Fruit fly (Drosophila melanogaster) whole organism, embryonic: ENCODE measurements around the gene Pino.

Experiments
- Adf1 ChIP-seq: fragments of 200-800 bp; sonication (Bioruptor generic); IDR thresholded peaks from 2 replicates; pipeline ENCODE4 v1.3.6; 2022; ENCODE audit warnings: missing biosample characterization, missing genetic modification characterization
- CG1024 ChIP-seq: fragments of 200-800 bp; sonication (Bioruptor generic); IDR thresholded peaks from 2 replicates; pipeline ENCODE4 v1.3.6; 2022; ENCODE audit warnings: missing biosample characterization, missing genetic modification characterization
- CG10565 ChIP-seq: fragments of 200-800 bp; sonication (Bioruptor generic); optimal IDR thresholded peaks from 3 replicates; lab custom pipeline; 2016; ENCODE audit warnings: missing biosample characterization, mild to moderate bottlenecking, missing genetic modification characterization
- CG11456 ChIP-seq: fragments of 200-800 bp; sonication (Bioruptor generic); IDR thresholded peaks from 3 replicates; pipeline ENCODE4 v1.3.6; 2022; ENCODE audit warnings: missing biosample characterization, missing genetic modification characterization
- CG12155 ChIP-seq: fragments of 200-800 bp; sonication (Bioruptor generic); optimal IDR thresholded peaks from 3 replicates; lab custom pipeline; 2016; ENCODE audit warnings: missing biosample characterization, missing genetic modification characterization
- CG12391 ChIP-seq: fragments of 200-800 bp; sonication (Bioruptor generic); optimal IDR thresholded peaks from 3 replicates; lab custom pipeline; 2018; ENCODE audit warnings: missing biosample characterization, mild to moderate bottlenecking, missing genetic modification characterization, moderate library complexity
- CG14014 ChIP-seq: fragments of 200-800 bp; sonication (Bioruptor generic); IDR thresholded peaks from 2 replicates; pipeline ENCODE4 v1.3.6; 2022; ENCODE audit warnings: missing biosample characterization, missing genetic modification characterization
- CG14050 ChIP-seq: fragments of 200-800 bp; sonication (Bioruptor generic); IDR thresholded peaks from 3 replicates; pipeline ENCODE4 v1.3.6; 2022; ENCODE audit warnings: missing biosample characterization, missing genetic modification characterization
- CG14710 ChIP-seq: fragments of 200-800 bp; sonication (Bioruptor generic); optimal IDR thresholded peaks from 3 replicates; lab custom pipeline; 2019; ENCODE audit warnings: missing biosample characterization, mild to moderate bottlenecking, missing genetic modification characterization, moderate library complexity
- CG15514 ChIP-seq: fragments of 200-800 bp; sonication (Bioruptor generic); optimal IDR thresholded peaks from 3 replicates; lab custom pipeline; 2017; ENCODE audit warnings: missing biosample characterization, missing genetic modification characterization, mild to moderate bottlenecking, moderate library complexity, missing genetic modification reagents
- CG15696 ChIP-seq: fragments of 200-800 bp; sonication (Bioruptor generic); optimal IDR thresholded peaks from 2 replicates; lab custom pipeline; 2019; ENCODE audit warnings: missing biosample characterization, mild to moderate bottlenecking, missing genetic modification characterization, moderate library complexity
- CG1603 ChIP-seq: fragments of 200-800 bp; sonication (Bioruptor generic); optimal IDR thresholded peaks from 2 replicates; lab custom pipeline; 2019; ENCODE audit warnings: missing biosample characterization, mild to moderate bottlenecking, missing genetic modification characterization, moderate library complexity
- CG1647 ChIP-seq: fragments of 200-800 bp; sonication (Bioruptor generic); optimal IDR thresholded peaks from 3 replicates; lab custom pipeline; 2016; ENCODE audit warnings: missing biosample characterization, missing genetic modification characterization
- CG17568 ChIP-seq: fragments of 200-800 bp; sonication (Bioruptor generic); optimal IDR thresholded peaks from 2 replicates; lab custom pipeline; 2018; ENCODE audit warnings: missing biosample characterization, mild to moderate bottlenecking, missing genetic modification characterization, moderate library complexity
- CG34376 ChIP-seq: fragments of 200-800 bp; sonication (Bioruptor generic); optimal IDR thresholded peaks from 2 replicates; lab custom pipeline; 2018; ENCODE audit warnings: missing biosample characterization, mild to moderate bottlenecking, missing genetic modification characterization
- CG34422 ChIP-seq: fragments of 200-800 bp; sonication (Bioruptor generic); IDR thresholded peaks from 3 replicates; pipeline ENCODE4 v1.3.6; 2022; ENCODE audit warnings: missing biosample characterization, missing genetic modification characterization
- CG6689 ChIP-seq: fragments of 200-800 bp; sonication (Bioruptor generic); IDR thresholded peaks from 2 replicates; pipeline ENCODE4 v1.3.6; 2022; ENCODE audit warnings: missing biosample characterization, missing genetic modification characterization
- CkIIα-i1 ChIP-seq: fragments of 200-800 bp; sonication (Bioruptor generic); IDR thresholded peaks from 2 replicates; pipeline ENCODE4 v1.3.6; 2022; ENCODE audit warnings: missing biosample characterization, missing genetic modification characterization
- D19A ChIP-seq: fragments of 200-800 bp; optimal IDR thresholded peaks from 3 replicates; lab custom pipeline; 2019; ENCODE audit warnings: missing biosample characterization, mild to moderate bottlenecking, missing genetic modification characterization, moderate library complexity
- Doc2 ChIP-seq: fragments of 200-800 bp; sonication (Bioruptor generic); IDR thresholded peaks from 2 replicates; pipeline ENCODE4 v1.3.6; 2022; ENCODE audit warnings: missing biosample characterization, missing genetic modification characterization
- Elba2 ChIP-seq: fragments of 200-800 bp; sonication (Bioruptor generic); optimal IDR thresholded peaks from 3 replicates; lab custom pipeline; 2016; ENCODE audit warnings: missing biosample characterization, missing genetic modification characterization
- Hsf ChIP-seq: fragments of 200-800 bp; sonication (Bioruptor generic); optimal IDR thresholded peaks from 3 replicates; lab custom pipeline; 2016; ENCODE audit warnings: missing biosample characterization, missing genetic modification characterization
- Jarid2 ChIP-seq: fragments of 200-800 bp; sonication (Bioruptor generic); optimal IDR thresholded peaks from 3 replicates; lab custom pipeline; 2017; ENCODE audit warnings: mild to moderate bottlenecking, missing biosample characterization, missing genetic modification reagents, missing genetic modification characterization
- NFAT ChIP-seq: fragments of 200-800 bp; sonication (Bioruptor generic); IDR thresholded peaks from 2 replicates; pipeline ENCODE4 v1.3.6; 2022; ENCODE audit warnings: missing biosample characterization, missing genetic modification characterization
- Optix ChIP-seq: fragments of 200-800 bp; sonication (Bioruptor generic); IDR thresholded peaks from 3 replicates; pipeline ENCODE4 v1.3.6; 2022; ENCODE audit warnings: missing biosample characterization, missing genetic modification characterization
- PHDP ChIP-seq: fragments of 200-800 bp; sonication (Bioruptor generic); optimal IDR thresholded peaks from 3 replicates; lab custom pipeline; 2018; ENCODE audit warnings: missing biosample characterization, mild to moderate bottlenecking, missing genetic modification characterization, moderate library complexity
- Spps ChIP-seq: fragments of 200-800 bp; sonication (Bioruptor generic); optimal IDR thresholded peaks from 2 replicates; lab custom pipeline; 2018; ENCODE audit warnings: missing biosample characterization, mild to moderate bottlenecking, missing genetic modification characterization
- cg ChIP-seq: fragments of 200-800 bp; sonication (Bioruptor generic); optimal IDR thresholded peaks from 3 replicates; lab custom pipeline; 2019; ENCODE audit warnings: missing biosample characterization, mild to moderate bottlenecking, missing genetic modification characterization, moderate library complexity
- chinmo ChIP-seq: fragments of 200-800 bp; sonication (Bioruptor generic); IDR thresholded peaks from 4 replicates; pipeline ENCODE4 v1.3.6; 2022; ENCODE audit warnings: missing biosample characterization, missing genetic modification characterization; ENCODE audit not compliant: partially characterized antibody
- crc ChIP-seq: fragments of 200-800 bp; sonication (Bioruptor generic); optimal IDR thresholded peaks from 2 replicates; lab custom pipeline; 2016; ENCODE audit warnings: missing biosample characterization, missing genetic modification characterization
- crp ChIP-seq, 2 experiments: fragments of 200-800 bp; sonication (Bioruptor generic); optimal IDR thresholded peaks; 2 replicates in 1 of 2; 3 replicates in 1 of 2; lab custom pipeline; 2017; ENCODE audit warnings: missing biosample characterization in 2 of 2, missing genetic modification characterization in 2 of 2, mild to moderate bottlenecking in 1 of 2, moderate library complexity in 1 of 2
- dpn ChIP-seq, 2 experiments: fragments of 200-800 bp; sonication (Bioruptor generic); optimal IDR thresholded peaks; 3 replicates each; lab custom pipeline; 2016; ENCODE audit warnings: missing biosample characterization in 2 of 2, missing genetic modification characterization in 2 of 2
- fd3F ChIP-seq: fragments of 200-800 bp; sonication (Bioruptor generic); optimal IDR thresholded peaks from 2 replicates; lab custom pipeline; 2018; ENCODE audit warnings: missing biosample characterization, mild to moderate bottlenecking, missing genetic modification characterization, moderate library complexity
- fd96Cb ChIP-seq: fragments of 200-800 bp; sonication (Bioruptor generic); optimal IDR thresholded peaks from 2 replicates; lab custom pipeline; 2018; ENCODE audit warnings: missing biosample characterization, mild to moderate bottlenecking, missing genetic modification characterization, moderate library complexity
- ftz-f1 ChIP-seq: fragments of 200-800 bp; sonication (Bioruptor generic); optimal IDR thresholded peaks from 2 replicates; lab custom pipeline; 2016; ENCODE audit warnings: missing biosample characterization, missing genetic modification characterization
- gcm ChIP-seq: fragments of 200-800 bp; sonication (Bioruptor generic); optimal IDR thresholded peaks from 2 replicates; lab custom pipeline; 2019; ENCODE audit warnings: missing biosample characterization, mild to moderate bottlenecking, missing genetic modification characterization, moderate library complexity
- gem ChIP-seq: fragments of 200-800 bp; sonication (Bioruptor generic); optimal IDR thresholded peaks from 2 replicates; lab custom pipeline; 2019; ENCODE audit warnings: missing biosample characterization, mild to moderate bottlenecking, missing genetic modification characterization, moderate library complexity
- grn ChIP-seq: fragments of 200-800 bp; sonication (Bioruptor generic); optimal IDR thresholded peaks from 3 replicates; lab custom pipeline; 2017; ENCODE audit warnings: missing biosample characterization, missing genetic modification characterization
- gt ChIP-seq: fragments of 200-800 bp; sonication (Bioruptor generic); IDR thresholded peaks from 2 replicates; pipeline ENCODE4 v1.3.6; 2022; ENCODE audit warnings: missing biosample characterization, missing genetic modification characterization
- h ChIP-seq: fragments of >200 bp; optimal IDR thresholded peaks from 2 replicates; lab custom pipeline; 2017
- her ChIP-seq: fragments of 200-800 bp; sonication (Bioruptor generic); optimal IDR thresholded peaks from 2 replicates; lab custom pipeline; 2016; ENCODE audit warnings: missing biosample characterization, missing genetic modification characterization
- lab ChIP-seq: fragments of 200-800 bp; sonication (Bioruptor generic); optimal IDR thresholded peaks from 3 replicates; lab custom pipeline; 2017; ENCODE audit warnings: missing biosample characterization, missing genetic modification characterization, mild to moderate bottlenecking, moderate library complexity, missing genetic modification reagents
- lbe ChIP-seq: fragments of 200-800 bp; sonication (Bioruptor generic); optimal IDR thresholded peaks from 2 replicates; lab custom pipeline; 2016; ENCODE audit warnings: missing biosample characterization, mild to moderate bottlenecking, missing genetic modification characterization
- lola ChIP-seq, 3 experiments: fragments of >200 bp in 2 of 3; fragments of 200-800 bp in 1 of 3; sonication (Bioruptor generic) in 1 of 3; optimal IDR thresholded peaks; 2 replicates each; lab custom pipeline; 2017 to 2019; ENCODE audit warnings: missing biosample characterization in 3 of 3, missing genetic modification characterization in 3 of 3, mild to moderate bottlenecking in 1 of 3, moderate library complexity in 1 of 3
- maf-S ChIP-seq: fragments of 200-800 bp; sonication (Bioruptor generic); optimal IDR thresholded peaks from 2 replicates; lab custom pipeline; 2016; ENCODE audit warnings: missing biosample characterization, missing genetic modification characterization
- mirr ChIP-seq: fragments of 200-800 bp; sonication (Bioruptor generic); optimal IDR thresholded peaks from 3 replicates; lab custom pipeline; 2018; ENCODE audit warnings: missing biosample characterization, mild to moderate bottlenecking, missing genetic modification characterization
- nerfin-2 ChIP-seq: fragments of 200-800 bp; sonication (Bioruptor generic); IDR thresholded peaks from 2 replicates; pipeline ENCODE4 v1.3.6; 2022; ENCODE audit warnings: missing biosample characterization, missing genetic modification characterization; ENCODE audit not compliant: partially characterized antibody
- pfk ChIP-seq: fragments of 200-800 bp; sonication (Bioruptor generic); optimal IDR thresholded peaks from 2 replicates; lab custom pipeline; 2018; ENCODE audit warnings: missing biosample characterization, mild to moderate bottlenecking, missing genetic modification characterization, moderate library complexity
- pho ChIP-seq: fragments of 200-800 bp; sonication (Bioruptor generic); optimal IDR thresholded peaks from 2 replicates; lab custom pipeline; 2016; ENCODE audit warnings: missing biosample characterization, missing genetic modification characterization
- shn ChIP-seq: fragments of 200-800 bp; sonication (Bioruptor generic); optimal IDR thresholded peaks from 3 replicates; lab custom pipeline; 2016; ENCODE audit warnings: missing biosample characterization, missing genetic modification characterization
- so ChIP-seq: fragments of 200-800 bp; sonication (Bioruptor generic); IDR thresholded peaks from 3 replicates; pipeline ENCODE4 v1.3.6; 2022; ENCODE audit warnings: missing biosample characterization, missing genetic modification characterization

Gene Pino

DNA sequence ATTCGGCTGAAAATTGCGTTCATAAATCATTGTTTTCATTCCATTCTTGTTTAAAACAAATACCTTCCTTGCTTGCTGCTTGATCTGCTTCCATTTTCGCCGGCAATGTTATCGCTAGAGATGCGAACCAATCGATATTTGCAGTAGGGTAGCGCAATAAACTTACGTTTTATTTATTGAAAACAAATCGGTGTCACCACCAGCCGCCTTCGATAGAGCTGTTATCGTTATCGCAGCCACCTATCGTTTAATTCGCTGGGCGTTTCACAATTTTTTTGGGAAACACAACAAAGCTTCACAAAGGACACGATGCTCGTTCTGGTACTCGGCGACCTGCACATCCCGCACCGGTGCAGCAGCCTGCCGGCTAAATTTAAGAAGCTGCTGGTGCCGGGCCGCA lies 21.8 kb upstream of the Pino start, which contains the start of the genes Tfb4 and Vps29 (continued):
- TF ChIP-seq CG34422 (GFP tag; lab: Robert Waterston, UW) (peak; percentile 68; the same call in 1 of the 3 replicates), CG10565 (GFP tag; lab: Kevin White, UChicago) (no peak), lbe (no peak), Spps (tag; lab: Kevin White, UChicago) (no peak), fd96Cb (tag; lab: Kevin White, UChicago) (no peak), Jarid2 (GFP tag; lab: Kevin White, UChicago) (no peak), ftz-f1 (GFP tag; lab: Kevin White, UChicago) (no peak), crp (GFP tag; optimal IDR thresholded peaks at IDR 0.05; lab: Kevin White, UChicago) (peak in 1 of 2 experiments; percentile 61), gem (no peak), CG14050 (GFP tag; lab: Robert Waterston, UW) (no peak), grn (no peak), CG14710 (tag; lab: Kevin White, UChicago) (peak; percentile 52), CkIIα-i1 (GFP tag; lab: Robert Waterston, UW) (no peak), CG15514 (GFP tag; lab: Kevin White, UChicago) (peak; percentile 58), Optix (GFP tag; lab: Robert Waterston, UW) (no peak), gcm (GFP tag; lab: Kevin White, UChicago) (peak; percentile 21), CG1603 (tag; lab: Kevin White, UChicago) (no peak), Adf1 (GFP tag; lab: Robert Waterston, UW) (no peak), pfk (GFP tag; lab: Kevin White, UChicago) (no peak), CG6689 (GFP tag; lab: Robert Waterston, UW) (peak; percentile 75), NFAT (peak; percentile 66; the same call in 1 of the 2 replicates), dpn (GFP tag; optimal IDR thresholded peaks at IDR 0.05; lab: Kevin White, UChicago) (peak; percentile 28 to 73), pho (peak; percentile 20), fd3F (GFP tag; lab: Kevin White, UChicago) (no peak), nerfin-2 (GFP tag; lab: Robert Waterston, UW) (peak; percentile 98), CG12155 (peak; percentile 50), CG17568 (peak; percentile 99), so (GFP tag; lab: Robert Waterston, UW) (no peak), lola (GFP tag; optimal IDR thresholded peaks at IDR 0.05; lab: Kevin White, UChicago) (no peak), Doc2 (GFP tag; lab: Robert Waterston, UW) (no peak), CG34376 (no peak), PHDP (tag; lab: Kevin White, UChicago) (no peak), h (lab: Kevin White, UChicago) (no peak), shn (GFP tag; lab: Kevin White, UChicago) (peak; percentile 18), chinmo (peak; percentile 96), CG1024 (0 out of 2 replicates have a peak, but pooled peaks have one; percentile 32), CG11456 (peak; percentile 71; the same call in 2 of the 3 replicates), maf-S (peak; percentile 31), her (GFP tag; lab: Kevin White, UChicago) (peak; percentile 75), CG12391 (peak; percentile 43), gt (GFP tag; lab: Robert Waterston, UW) (no peak), crc (GFP tag; lab: Kevin White, UChicago) (peak; percentile 7), Elba2 (no peak), D19A (tag; lab: Kevin White, UChicago) (no peak), Hsf (GFP tag; lab: Kevin White, UChicago) (peak; percentile 54), CG15696 (no peak), CG1647 (no peak), lab (GFP tag; lab: Kevin White, UChicago) (no peak), CG14014 (GFP tag; lab: Robert Waterston, UW) (peak; percentile 23; the same call in 1 of the 2 replicates), cg (GFP tag; lab: Kevin White, UChicago) (no peak), mirr (GFP tag; lab: Kevin White, UChicago) (no peak)
